Fruit fly (Drosophila melanogaster) whole organism, pupa: ENCODE results near the gene Cyp4ac2.

Experiments
- CG12605 ChIP-seq: fragments of 200-800 bp; sonication (Bioruptor generic); IDR thresholded peaks from 2 replicates; pipeline ENCODE4 v1.3.6; 2022; ENCODE audit warnings: missing biosample characterization, missing genetic modification characterization
- CG15710 ChIP-seq: fragments of 200-800 bp; sonication (Bioruptor generic); optimal IDR thresholded peaks from 2 replicates; lab custom pipeline; 2018; ENCODE audit warnings: missing biosample characterization, mild to moderate bottlenecking, missing genetic modification characterization, moderate library complexity
- CG4496 ChIP-seq: fragments of 200-800 bp; sonication (Bioruptor generic); IDR thresholded peaks from 3 replicates; pipeline ENCODE4 v1.3.6; 2022; ENCODE audit warnings: missing biosample characterization, missing genetic modification characterization
- D1 ChIP-seq: fragments of 200-800 bp; sonication (Bioruptor generic); optimal IDR thresholded peaks from 2 replicates; lab custom pipeline; 2018; ENCODE audit warnings: missing biosample characterization, mild to moderate bottlenecking, missing genetic modification characterization, moderate library complexity
- Pif1B ChIP-seq: fragments of 200-800 bp; sonication (Bioruptor generic); optimal IDR thresholded peaks from 3 replicates; lab custom pipeline; 2016; ENCODE audit warnings: missing biosample characterization, missing genetic modification characterization
- gl ChIP-seq: fragments of 200-800 bp; sonication (Bioruptor generic); optimal IDR thresholded peaks from 2 replicates; lab custom pipeline; 2018; ENCODE audit warnings: missing biosample characterization, mild to moderate bottlenecking, missing genetic modification characterization

dm6 chr2L:5303044-5303904, 37.1 kb downstream of the Cyp4ac2 start:
- TF ChIP-seq Pif1B (no peak), CG4496 (GFP tag; lab: Robert Waterston, UW) (no peak), CG12605 (GFP tag; lab: Robert Waterston, UW) (no peak), CG15710 (tag; lab: Kevin White, UChicago) (no peak), gl (tag; lab: Kevin White, UChicago) (no peak), D1 (no peak)
